Worm (Caenorhabditis elegans): ENCODE measurements around the gene srh-70.
A peak's percentile ranks its signal among the peaks of the same experiment; 100 is the strongest.

srh-70 gene

ce11 chrII:12494067-12494477 is 24.6 kb downstream of the srh-70 start:
- 0 out of 2 replicates have a peak, but pooled peaks have one; percentile 4 for TF ChIP-seq cebp-2 (GFP tag; IDR thresholded peaks at IDR 0.05)
- peak; percentile 74 for TF ChIP-seq zfh-2 (GFP tag; conservative IDR thresholded peaks at IDR 0.05)
- TF ChIP-seq egrh-3 (GFP tag; IDR thresholded peaks at IDR 0.05), result peak; percentile 97
- TF ChIP-seq C17E4.6 (GFP tag; IDR thresholded peaks at IDR 0.05), result no peak
- no peak for TF ChIP-seq somi-1 (GFP tag; optimal IDR thresholded peaks at IDR 0.05)
- TF ChIP-seq F37B4.10 (GFP tag; IDR thresholded peaks at IDR 0.05), result 0 out of 2 replicates have a peak, but pooled peaks have one; percentile 71

ce11 chrII:12491936-12492335 is 26.7 kb downstream of the srh-70 start, which contains the start of gene srz-6:
Gene srz-6 (plus strand): TSS chrII:12492236.
- TF ChIP-seq zfh-2 (GFP tag; conservative IDR thresholded peaks at IDR 0.05) (0 out of 2 replicates have a peak, but pooled peaks have one; percentile 29), F37B4.10 (GFP tag; IDR thresholded peaks at IDR 0.05) (no peak)

DNA sequence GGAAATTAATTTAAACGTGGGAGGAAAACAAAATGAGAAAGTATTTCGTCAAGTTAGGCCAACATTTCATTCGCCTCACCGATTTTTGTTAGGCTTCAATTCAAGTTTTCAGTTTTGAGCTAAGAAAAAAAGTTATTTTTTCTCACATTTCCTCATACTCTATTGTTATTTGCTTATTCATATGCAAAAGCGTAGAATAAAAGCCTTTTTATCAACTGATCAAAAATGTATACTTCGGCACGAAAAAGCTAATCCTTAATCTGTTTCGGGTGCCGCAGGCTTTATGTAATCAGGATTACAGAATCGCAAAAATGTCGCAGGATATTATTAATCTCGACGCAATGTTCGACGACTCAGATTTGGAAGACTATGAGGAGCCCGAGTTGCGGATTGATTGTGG is 28.8 kb downstream of the srh-70 start, which contains the start of gene T21B4.15:
T21B4.15 (plus strand) TSS at position 301 of the 400 bp plus-strand sequence.
- TF ChIP-seq sdz-38 (tag; optimal IDR thresholded peaks at IDR 0.05), result no peak
- TF ChIP-seq snpc-1.1 (tag; optimal IDR thresholded peaks at IDR 0.05; ENCODE audit: insufficient read depth), result no peak
- TF ChIP-seq bed-2 (GFP tag; IDR thresholded peaks at IDR 0.05), result no peak
- no peak for TF ChIP-seq lin-54 (GFP tag; optimal IDR thresholded peaks at IDR 0.05)
- TF ChIP-seq ztf-26 (tag; optimal IDR thresholded peaks at IDR 0.05), result no peak
- no peak for TF ChIP-seq lsl-1 (GFP tag; optimal IDR thresholded peaks at IDR 0.05)
- TF ChIP-seq ccch-3 (GFP tag; optimal IDR thresholded peaks at IDR 0.05), result no peak
- TF ChIP-seq ceh-91 (GFP tag; IDR thresholded peaks at IDR 0.05), result no peak
- no peak for TF ChIP-seq ztf-18 (tag; optimal IDR thresholded peaks at IDR 0.05)
- no peak for TF ChIP-seq B0035.1 (tag; optimal IDR thresholded peaks at IDR 0.05)
- no peak for TF ChIP-seq K11D2.4 (GFP tag; IDR thresholded peaks at IDR 0.05)
- TF ChIP-seq ama-1 (optimal IDR thresholded peaks at IDR 0.05), result no peak
- no peak for TF ChIP-seq ama-1 (GFP tag; optimal IDR thresholded peaks at IDR 0.05)
- TF ChIP-seq nhr-90 (tag; optimal IDR thresholded peaks at IDR 0.05), result no peak
- no peak for TF ChIP-seq attf-3 (GFP tag; conservative IDR thresholded peaks at IDR 0.05)
- no peak for TF ChIP-seq efl-1 (GFP tag; optimal IDR thresholded peaks at IDR 0.05)
- TF ChIP-seq Y79H2A.3 (GFP tag; conservative IDR thresholded peaks at IDR 0.05), result no peak
- no peak for TF ChIP-seq F23B12.7 (tag; optimal IDR thresholded peaks at IDR 0.05; ENCODE audit: insufficient read depth)
- TF ChIP-seq mcd-1 (GFP tag; IDR thresholded peaks at IDR 0.05), result no peak
- TF ChIP-seq nfya-2 (GFP tag; IDR thresholded peaks at IDR 0.05), result no peak
- no peak for TF ChIP-seq zfh-2 (GFP tag; conservative IDR thresholded peaks at IDR 0.05)

DNA sequence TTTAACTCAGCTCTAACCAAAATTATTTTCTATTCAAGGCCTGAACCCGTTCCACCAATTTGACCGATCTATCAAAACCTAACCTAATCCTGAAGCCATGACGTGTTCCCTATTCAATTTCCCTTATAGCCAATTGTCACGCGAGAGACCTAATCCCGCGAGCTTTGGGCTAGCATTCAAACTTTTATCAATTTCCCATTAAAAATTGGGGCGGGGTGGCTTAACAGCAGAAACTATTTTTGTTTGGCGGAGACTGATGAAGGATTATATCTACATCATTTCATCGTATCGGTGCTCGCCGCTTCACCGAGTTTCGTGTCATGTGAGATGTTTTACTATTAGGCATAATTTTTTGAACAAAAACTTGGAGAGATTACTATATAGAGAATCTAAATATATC is 29.8 kb downstream of the srh-70 start:
- TF ChIP-seq let-526 (GFP tag; IDR thresholded peaks at IDR 0.05), result no peak
- TF ChIP-seq tbx-9 (tag; optimal IDR thresholded peaks at IDR 0.05; ENCODE audit: borderline replicate concordance), result no peak
- TF ChIP-seq lag-1 (GFP tag; IDR thresholded peaks at IDR 0.05), result no peak
- no peak for TF ChIP-seq ceh-27 (GFP tag; optimal IDR thresholded peaks at IDR 0.05)
- no peak for TF ChIP-seq hlh-12 (tag; optimal IDR thresholded peaks at IDR 0.05)
- no peak for TF ChIP-seq ZK185.1 (tag; optimal IDR thresholded peaks at IDR 0.05; ENCODE audit: poor library complexity, severe bottlenecking)
- TF ChIP-seq fkh-3 (tag; optimal IDR thresholded peaks at IDR 0.05), result no peak
- TF ChIP-seq ztf-18 (tag; optimal IDR thresholded peaks at IDR 0.05), result no peak
- no peak for TF ChIP-seq nhr-90 (tag; optimal IDR thresholded peaks at IDR 0.05)
- TF ChIP-seq ztf-22 (GFP tag; optimal IDR thresholded peaks at IDR 0.05), result no peak
- TF ChIP-seq nfyb-1 (GFP tag; IDR thresholded peaks at IDR 0.05), result no peak
- no peak for TF ChIP-seq dpl-1 (GFP tag; optimal IDR thresholded peaks at IDR 0.05)
- no peak for TF ChIP-seq rpc-1 (optimal IDR thresholded peaks at IDR 0.05)
- TF ChIP-seq rpc-1 (tag; optimal IDR thresholded peaks at IDR 0.05), result no peak
- TF ChIP-seq tbp1 (GFP tag; optimal IDR thresholded peaks at IDR 0.05), result no peak

All from whole organism, young adult.